Worm (Caenorhabditis elegans) whole organism, L3 larva: ENCODE data around the gene C13A2.9.

Experiments used
- R02D3.7 ChIP-seq: fragments of 150-350 bp; optimal IDR thresholded peaks from 2 replicates; lab custom pipeline; 2014; ENCODE audit warnings: missing biosample characterization, missing genetic modification characterization
- ZK546.5 ChIP-seq: sonication (generic microtip); optimal IDR thresholded peaks from 2 replicates; lab custom pipeline; 2017; ENCODE audit warnings: missing biosample characterization, missing genetic modification characterization
- aly-2 ChIP-seq: fragments of 150-350 bp; optimal IDR thresholded peaks from 2 replicates; lab custom pipeline; 2014; ENCODE audit warnings: missing biosample characterization, missing genetic modification characterization
- ama-1 ChIP-seq: fragments of 150-350 bp; optimal IDR thresholded peaks from 2 replicates; lab custom pipeline; 2018
- ceh-16 ChIP-seq: sonication (generic microtip); optimal IDR thresholded peaks from 2 replicates; lab custom pipeline; 2017; ENCODE audit warnings: missing biosample characterization, missing genetic modification characterization
- ceh-28 ChIP-seq: fragments of 150-350 bp; optimal IDR thresholded peaks from 2 replicates; lab custom pipeline; 2014; ENCODE audit warnings: missing biosample characterization, missing genetic modification reagents, missing genetic modification characterization
- daf-12 ChIP-seq: fragments of 150-350 bp; optimal IDR thresholded peaks from 2 replicates; lab custom pipeline; 2014; ENCODE audit warnings: missing biosample characterization, missing genetic modification reagents, missing genetic modification characterization
- egl-27 ChIP-seq: sonication (generic microtip); optimal IDR thresholded peaks from 4 replicates; lab custom pipeline; 2017; ENCODE audit warnings: missing biosample characterization, missing genetic modification reagents, missing genetic modification characterization
- elt-1 ChIP-seq: fragments of 150-350 bp; optimal IDR thresholded peaks from 2 replicates; lab custom pipeline; 2014; ENCODE audit warnings: missing biosample characterization, missing genetic modification characterization
- elt-2 ChIP-seq: sonication (generic microtip); optimal IDR thresholded peaks from 2 replicates; lab custom pipeline; 2016; ENCODE audit warnings: missing genetic modification reagents, mild to moderate bottlenecking, missing genetic modification characterization, missing compliant biosample characterization
- eor-1 ChIP-seq, 2 experiments: fragments of 150-350 bp; optimal IDR thresholded peaks; 2 replicates each; lab custom pipeline; 2014 to 2018; ENCODE audit warnings: missing biosample characterization in 2 of 2, missing genetic modification characterization in 2 of 2
- fkh-10 ChIP-seq: sonication (generic microtip); optimal IDR thresholded peaks from 2 replicates; lab custom pipeline; 2017; ENCODE audit warnings: missing biosample characterization, missing genetic modification reagents, missing genetic modification characterization
- fkh-2 ChIP-seq: fragments of 150-350 bp; optimal IDR thresholded peaks from 2 replicates; lab custom pipeline; 2014; ENCODE audit warnings: missing biosample characterization, missing genetic modification reagents, missing genetic modification characterization
- fos-1 ChIP-seq: fragments of 150-350 bp; optimal IDR thresholded peaks from 2 replicates; lab custom pipeline; 2014; ENCODE audit warnings: missing biosample characterization, missing genetic modification characterization
- hmg-11 ChIP-seq: sonication (generic microtip); optimal IDR thresholded peaks from 2 replicates; lab custom pipeline; 2016; ENCODE audit warnings: missing genetic modification characterization, missing compliant biosample characterization
- jun-1 ChIP-seq: fragments of 150-350 bp; optimal IDR thresholded peaks from 2 replicates; lab custom pipeline; 2014; ENCODE audit warnings: missing biosample characterization, missing genetic modification reagents, missing genetic modification characterization
- lin-15B ChIP-seq: fragments of 150-350 bp; optimal IDR thresholded peaks from 2 replicates; lab custom pipeline; 2014; ENCODE audit warnings: missing biosample characterization, missing genetic modification characterization
- lin-39 ChIP-seq: fragments of 150-350 bp; optimal IDR thresholded peaks from 2 replicates; lab custom pipeline; 2018; ENCODE audit warnings: missing biosample characterization, missing genetic modification reagents, missing genetic modification characterization
- lsy-12 ChIP-seq: sonication (generic microtip); optimal IDR thresholded peaks from 2 replicates; lab custom pipeline; 2016; ENCODE audit warnings: mild to moderate bottlenecking, missing genetic modification characterization, missing compliant biosample characterization
- mdl-1 ChIP-seq: fragments of 150-350 bp; optimal IDR thresholded peaks from 2 replicates; lab custom pipeline; 2014; ENCODE audit warnings: missing biosample characterization, missing genetic modification characterization
- nfya-1 ChIP-seq: sonication (generic microtip); optimal IDR thresholded peaks from 2 replicates; lab custom pipeline; 2017; ENCODE audit warnings: missing genetic modification characterization, mild to moderate bottlenecking, missing compliant biosample characterization, antibody characterized with exemption, moderate library complexity; ENCODE audit not compliant: insufficient read depth
- nhr-11 ChIP-seq: fragments of 150-350 bp; optimal IDR thresholded peaks from 2 replicates; lab custom pipeline; 2014; ENCODE audit warnings: missing biosample characterization, missing genetic modification characterization
- nhr-23 ChIP-seq: fragments of 150-350 bp; optimal IDR thresholded peaks from 2 replicates; lab custom pipeline; 2014; ENCODE audit warnings: missing biosample characterization, missing genetic modification reagents, missing genetic modification characterization
- nhr-237 ChIP-seq: fragments of 150-350 bp; optimal IDR thresholded peaks from 2 replicates; lab custom pipeline; 2014; ENCODE audit warnings: missing biosample characterization, missing genetic modification characterization
- nhr-28 ChIP-seq: fragments of 150-350 bp; optimal IDR thresholded peaks from 2 replicates; lab custom pipeline; 2014; ENCODE audit warnings: missing biosample characterization, missing genetic modification characterization
- nhr-43 ChIP-seq: sonication (generic microtip); optimal IDR thresholded peaks from 2 replicates; lab custom pipeline; 2016; ENCODE audit warnings: mild to moderate bottlenecking, missing genetic modification characterization, missing compliant biosample characterization; ENCODE audit not compliant: poor library complexity, severe bottlenecking
- nhr-67 ChIP-seq: fragments of 150-350 bp; optimal IDR thresholded peaks from 2 replicates; lab custom pipeline; 2014; ENCODE audit warnings: missing biosample characterization, missing genetic modification characterization
- nhr-77 ChIP-seq: fragments of 150-350 bp; optimal IDR thresholded peaks from 2 replicates; lab custom pipeline; 2014; ENCODE audit warnings: missing biosample characterization, missing genetic modification characterization
- pha-4 ChIP-seq: fragments of 150-350 bp; optimal IDR thresholded peaks from 2 replicates; lab custom pipeline; 2014; ENCODE audit warnings: missing biosample characterization, missing genetic modification reagents, missing genetic modification characterization
- pqm-1 ChIP-seq: fragments of 150-350 bp; optimal IDR thresholded peaks from 2 replicates; lab custom pipeline; 2017; ENCODE audit warnings: missing biosample characterization, missing genetic modification characterization, inconsistent platforms
- sea-2 ChIP-seq: fragments of 150-350 bp; sonication (generic microtip); optimal IDR thresholded peaks from 4 replicates; lab custom pipeline; 2014; ENCODE audit warnings: missing biosample characterization, missing genetic modification reagents, missing genetic modification characterization
- snpc-4 ChIP-seq: fragments of 150-350 bp; optimal IDR thresholded peaks from 2 replicates; lab custom pipeline; 2014; ENCODE audit warnings: missing biosample characterization, missing genetic modification characterization
- tbx-2 ChIP-seq: sonication (generic microtip); optimal IDR thresholded peaks from 2 replicates; lab custom pipeline; 2016; ENCODE audit warnings: mild to moderate bottlenecking, missing genetic modification characterization, missing compliant biosample characterization
- unc-62 ChIP-seq: fragments of 150-350 bp; sonication (generic microtip); optimal IDR thresholded peaks from 4 replicates; lab custom pipeline; 2014; ENCODE audit warnings: missing biosample characterization, missing genetic modification reagents, missing genetic modification characterization

The C13A2.9 gene

ce11 chrV:7274992-7275391, 11.1 kb upstream of the C13A2.9 start, which contains the start of gene C13A2.10:
Gene C13A2.10, minus strand, starts transcription at chrV:7275092.
- TF ChIP-seq ama-1 (no peak), eor-1 (tag; optimal IDR thresholded peaks at IDR 0.05; lab: Kevin White, UChicago) (no peak), fkh-10 (GFP tag; lab: Kevin White, UChicago) (no peak), lin-15B (tag; lab: Kevin White, UChicago) (no peak), mdl-1 (tag; lab: Kevin White, UChicago) (no peak)

- TF ChIP-seq ZK546.5 (tag; lab: Kevin White, UChicago) (no peak), fos-1 (tag; lab: Kevin White, UChicago) (no peak), lin-39 (no peak), sea-2 (GFP tag; lab: Kevin White, UChicago) (no peak), nfya-1 (tag; lab: Kevin White, UChicago) (no peak), nhr-237 (tag; lab: Kevin White, UChicago) (no peak), elt-2 (tag; lab: Kevin White, UChicago) (no peak), egl-27 (no peak), daf-12 (tag; lab: Kevin White, UChicago) (no peak), lsy-12 (tag; lab: Kevin White, UChicago) (no peak), unc-62 (GFP tag; lab: Kevin White, UChicago) (no peak), fkh-10 (GFP tag; lab: Kevin White, UChicago) (no peak), R02D3.7 (tag; lab: Kevin White, UChicago) (no peak), snpc-4 (no peak)
These were observed 5.5 kb upstream of the C13A2.9 start, which contains the start of gene C13A2.6 for ce11 chrV:7269399-7269798. Gene C13A2.6, plus strand, starts transcription at chrV:7269699.

ce11 chrV:7266021-7266420, 2.1 kb upstream of the C13A2.9 start, which contains the start of gene C13A2.7:
Gene C13A2.7, plus strand, starts transcription at chrV:7266321.
- TF ChIP-seq hmg-11 (tag; lab: Kevin White, UChicago) (no peak), nhr-23 (tag; lab: Kevin White, UChicago) (no peak), R02D3.7 (tag; lab: Kevin White, UChicago) (no peak), fkh-2 (tag; lab: Kevin White, UChicago) (no peak), lin-15B (tag; lab: Kevin White, UChicago) (no peak), nhr-11 (no peak), elt-1 (tag; lab: Kevin White, UChicago) (no peak), aly-2 (no peak), nhr-67 (no peak), mdl-1 (tag; lab: Kevin White, UChicago) (no peak), pha-4 (no peak), nfya-1 (tag; lab: Kevin White, UChicago) (no peak), snpc-4 (no peak)
- TF ChIP-seq, all 47 proteins: peak for 0

ce11 chrV:7258965-7259364, 5.0 kb downstream of the C13A2.9 start, which contains the start of gene C13A2.12:
Gene C13A2.12, plus strand, starts transcription at chrV:7259265.
- TF ChIP-seq fkh-2 (tag; lab: Kevin White, UChicago): no peak
- no peak for TF ChIP-seq aly-2
- no peak for TF ChIP-seq nhr-11
- no peak for TF ChIP-seq lin-15B (tag; lab: Kevin White, UChicago)
- no peak for TF ChIP-seq egl-27
- no peak for TF ChIP-seq elt-2 (tag; lab: Kevin White, UChicago)
- no peak for TF ChIP-seq nhr-77 (tag; lab: Kevin White, UChicago)
- no peak for TF ChIP-seq ceh-28 (tag; lab: Kevin White, UChicago)
- TF ChIP-seq ama-1: no peak
- no peak for TF ChIP-seq nhr-43 (tag; lab: Kevin White, UChicago)
- TF ChIP-seq jun-1 (tag; lab: Kevin White, UChicago): no peak
- TF ChIP-seq tbx-2 (tag; lab: Kevin White, UChicago): no peak
- TF ChIP-seq pqm-1 (tag; lab: Kevin White, UChicago): no peak
- TF ChIP-seq elt-1 (tag; lab: Kevin White, UChicago): no peak
- no peak for TF ChIP-seq ceh-16 (tag; lab: Kevin White, UChicago)
- no peak for TF ChIP-seq lsy-12 (tag; lab: Kevin White, UChicago)

ce11 chrV:7255095-7255494, 8.8 kb downstream of the C13A2.9 start, which contains the start of gene C05C8.8:
Gene C05C8.8, minus strand, starts transcription at chrV:7255195.
- no peak for TF ChIP-seq ZK546.5 (tag; lab: Kevin White, UChicago)
- TF ChIP-seq nhr-28: no peak
- no peak for TF ChIP-seq R02D3.7 (tag; lab: Kevin White, UChicago)
- no peak for TF ChIP-seq lsy-12 (tag; lab: Kevin White, UChicago)
- no peak for TF ChIP-seq egl-27
- no peak for TF ChIP-seq lin-15B (tag; lab: Kevin White, UChicago)
- TF ChIP-seq nhr-23 (tag; lab: Kevin White, UChicago): no peak
